Fruit fly (Drosophila melanogaster) whole organism, embryonic: Measurements from ENCODE around the gene CG1801.
A peak's percentile ranks its signal among the peaks of the same experiment; 100 is the strongest.

ENCODE experiments used
- Abd-B ChIP-seq: fragments of 200-800 bp; sonication (Bioruptor generic); optimal IDR thresholded peaks from 2 replicates; lab custom pipeline; 2018; ENCODE audit warnings: missing biosample characterization, mild to moderate bottlenecking, missing genetic modification characterization, moderate library complexity
- Bteb2 ChIP-seq: fragments of 200-800 bp; sonication (Bioruptor generic); optimal IDR thresholded peaks from 2 replicates; lab custom pipeline; 2016; ENCODE audit warnings: missing biosample characterization, missing genetic modification characterization
- C15 ChIP-seq: fragments of 200-800 bp; sonication (Bioruptor generic); IDR thresholded peaks from 3 replicates; pipeline ENCODE4 v1.3.6; 2022; ENCODE audit warnings: missing biosample characterization, missing genetic modification characterization
- CG10147 ChIP-seq: fragments of 200-800 bp; sonication (Bioruptor generic); optimal IDR thresholded peaks from 2 replicates; lab custom pipeline; 2019; ENCODE audit warnings: missing biosample characterization, mild to moderate bottlenecking, missing genetic modification characterization, moderate library complexity
- CG10209 ChIP-seq: fragments of 200-800 bp; sonication (Bioruptor generic); optimal IDR thresholded peaks from 3 replicates; lab custom pipeline; 2017; ENCODE audit warnings: missing biosample characterization, mild to moderate bottlenecking, missing genetic modification characterization, missing genetic modification reagents
- CG12071 ChIP-seq: fragments of 200-800 bp; sonication (Bioruptor generic); optimal IDR thresholded peaks from 3 replicates; lab custom pipeline; 2018; ENCODE audit warnings: missing biosample characterization, mild to moderate bottlenecking, missing genetic modification characterization
- CG12104 ChIP-seq: fragments of 200-800 bp; sonication (Bioruptor generic); optimal IDR thresholded peaks from 3 replicates; lab custom pipeline; 2016; ENCODE audit warnings: missing biosample characterization, missing genetic modification characterization
- CG12659 ChIP-seq: fragments of 200-800 bp; sonication (Bioruptor generic); optimal IDR thresholded peaks from 3 replicates; lab custom pipeline; 2017; ENCODE audit warnings: mild to moderate bottlenecking, missing biosample characterization, missing genetic modification reagents, missing genetic modification characterization
- CG12769 ChIP-seq: fragments of 200-800 bp; sonication (Bioruptor generic); optimal IDR thresholded peaks from 2 replicates; lab custom pipeline; 2019; ENCODE audit warnings: missing biosample characterization, mild to moderate bottlenecking, missing genetic modification characterization, moderate library complexity
- CG18619 ChIP-seq: fragments of 200-800 bp; sonication (Bioruptor generic); optimal IDR thresholded peaks from 3 replicates; lab custom pipeline; 2017; ENCODE audit warnings: missing biosample characterization, mild to moderate bottlenecking, missing genetic modification characterization
- CG18764 ChIP-seq: fragments of 200-800 bp; sonication (Bioruptor generic); optimal IDR thresholded peaks from 3 replicates; lab custom pipeline; 2016; ENCODE audit warnings: missing biosample characterization, missing genetic modification characterization
- CG4424 ChIP-seq: fragments of 200-800 bp; sonication (Bioruptor generic); optimal IDR thresholded peaks from 3 replicates; lab custom pipeline; 2016; ENCODE audit warnings: missing biosample characterization, missing genetic modification characterization
- CG6683 ChIP-seq: fragments of 200-800 bp; sonication (Bioruptor generic); optimal IDR thresholded peaks from 2 replicates; lab custom pipeline; 2017; ENCODE audit warnings: missing biosample characterization, mild to moderate bottlenecking, missing genetic modification characterization, missing genetic modification reagents
- Dip2 ChIP-seq: fragments of 200-800 bp; sonication (Bioruptor generic); IDR thresholded peaks from 2 replicates; pipeline ENCODE4 v1.3.6; 2022; ENCODE audit warnings: missing biosample characterization, missing genetic modification characterization
- Doc3 ChIP-seq: fragments of 200-800 bp; sonication (Bioruptor generic); IDR thresholded peaks from 3 replicates; pipeline ENCODE4 v1.3.6; 2022; ENCODE audit warnings: missing biosample characterization, missing genetic modification characterization; ENCODE audit not compliant: partially characterized antibody
- E2f2 ChIP-seq: fragments of 200-800 bp; sonication (Bioruptor generic); IDR thresholded peaks from 2 replicates; pipeline ENCODE4 v1.3.6; 2022; ENCODE audit warnings: missing biosample characterization, missing genetic modification characterization
- Eip74EF ChIP-seq, 2 experiments: fragments of 200-800 bp in 1 of 2; fragments of >200 bp in 1 of 2; sonication (Bioruptor generic) in 1 of 2; optimal IDR thresholded peaks; 2 replicates each; lab custom pipeline; 2017 to 2019; ENCODE audit warnings: missing biosample characterization in 2 of 2, missing genetic modification characterization in 2 of 2, mild to moderate bottlenecking in 1 of 2, moderate library complexity in 1 of 2
- HLH4C ChIP-seq: fragments of 200-800 bp; sonication (Bioruptor generic); IDR thresholded peaks from 3 replicates; pipeline ENCODE4 v1.3.6; 2022; ENCODE audit warnings: missing biosample characterization, missing genetic modification characterization; ENCODE audit not compliant: partially characterized antibody
- HmgZ ChIP-seq: fragments of 200-800 bp; sonication (Bioruptor generic); optimal IDR thresholded peaks from 2 replicates; lab custom pipeline; 2018; ENCODE audit warnings: missing biosample characterization, mild to moderate bottlenecking, missing genetic modification characterization
- Hr78 ChIP-seq, 2 experiments: fragments of 200-800 bp in 1 of 2; fragments of >200 bp in 1 of 2; sonication (Bioruptor generic) in 1 of 2; optimal IDR thresholded peaks; 2 replicates each; lab custom pipeline; 2017 to 2019; ENCODE audit warnings: missing biosample characterization in 2 of 2, missing genetic modification characterization in 2 of 2, mild to moderate bottlenecking in 1 of 2, moderate library complexity in 1 of 2
- Lpt ChIP-seq: fragments of >200 bp; optimal IDR thresholded peaks from 2 replicates; lab custom pipeline; 2018; ENCODE audit warnings: missing biosample characterization, missing genetic modification characterization
- MBD-R2 ChIP-seq: fragments of 200-800 bp; sonication (Bioruptor generic); IDR thresholded peaks from 2 replicates; pipeline ENCODE4 v1.3.6; 2022; ENCODE audit warnings: missing biosample characterization, missing genetic modification characterization
- Nf-YB ChIP-seq: fragments of 200-800 bp; sonication (Bioruptor generic); optimal IDR thresholded peaks from 3 replicates; lab custom pipeline; 2019; ENCODE audit warnings: missing biosample characterization, mild to moderate bottlenecking, missing genetic modification characterization, moderate library complexity
- Optix ChIP-seq: fragments of 200-800 bp; sonication (Bioruptor generic); IDR thresholded peaks from 3 replicates; pipeline ENCODE4 v1.3.6; 2022; ENCODE audit warnings: missing biosample characterization, missing genetic modification characterization
- Poxn ChIP-seq: fragments of 200-800 bp; sonication (Bioruptor generic); IDR thresholded peaks from 2 replicates; pipeline ENCODE4 v1.3.6; 2022; ENCODE audit warnings: missing biosample characterization, missing genetic modification characterization
- Stat92E ChIP-seq, 3 experiments: fragments of >200 bp in 2 of 3; fragments of 200-800 bp in 1 of 3; sonication (Bioruptor generic) in 1 of 3; optimal IDR thresholded peaks; 2 replicates each; lab custom pipeline; 2017 to 2019; ENCODE audit warnings: missing biosample characterization in 3 of 3, missing genetic modification characterization in 3 of 3, mild to moderate bottlenecking in 1 of 3, moderate library complexity in 1 of 3
- Vsx1 ChIP-seq: fragments of 200-800 bp; sonication (Bioruptor generic); optimal IDR thresholded peaks from 2 replicates; lab custom pipeline; 2017; ENCODE audit warnings: missing biosample characterization, mild to moderate bottlenecking, missing genetic modification characterization, missing genetic modification reagents
- al ChIP-seq: fragments of 200-800 bp; sonication (Bioruptor generic); IDR thresholded peaks from 2 replicates; pipeline ENCODE4 v1.3.6; 2022; ENCODE audit warnings: missing biosample characterization, missing genetic modification characterization
- aop ChIP-seq: fragments of 200-800 bp; sonication (Bioruptor generic); IDR thresholded peaks from 2 replicates; pipeline ENCODE4 v1.3.6; 2022; ENCODE audit warnings: missing biosample characterization, missing genetic modification characterization
- ara ChIP-seq: fragments of 200-800 bp; sonication (Bioruptor generic); IDR thresholded peaks from 2 replicates; pipeline ENCODE4 v1.3.6; 2022; ENCODE audit warnings: missing biosample characterization, missing genetic modification characterization
- ato ChIP-seq: fragments of 200-800 bp; sonication (Bioruptor generic); IDR thresholded peaks from 2 replicates; pipeline ENCODE4 v1.3.6; 2022; ENCODE audit warnings: missing biosample characterization, missing genetic modification characterization; ENCODE audit not compliant: partially characterized antibody
- bowl ChIP-seq: fragments of 200-800 bp; sonication (Bioruptor generic); IDR thresholded peaks from 2 replicates; pipeline ENCODE4 v1.3.6; 2022; ENCODE audit warnings: missing biosample characterization, missing genetic modification characterization
- cas ChIP-seq: fragments of 200-800 bp; sonication (Bioruptor generic); IDR thresholded peaks from 2 replicates; pipeline ENCODE4 v1.3.6; 2022; ENCODE audit warnings: missing biosample characterization, missing genetic modification characterization
- chn ChIP-seq: fragments of 200-800 bp; sonication (Bioruptor generic); optimal IDR thresholded peaks from 2 replicates; lab custom pipeline; 2016; ENCODE audit warnings: missing biosample characterization, missing genetic modification characterization
- crol ChIP-seq: fragments of 200-800 bp; sonication (Bioruptor generic); IDR thresholded peaks from 2 replicates; pipeline ENCODE4 v1.3.6; 2022; ENCODE audit warnings: missing biosample characterization, missing genetic modification characterization
- da ChIP-seq: fragments of 200-800 bp; sonication (Bioruptor generic); optimal IDR thresholded peaks from 2 replicates; lab custom pipeline; 2016; ENCODE audit warnings: missing biosample characterization, missing genetic modification characterization
- dati ChIP-seq: fragments of 200-800 bp; sonication (Bioruptor generic); IDR thresholded peaks from 2 replicates; pipeline ENCODE4 v1.3.6; 2022; ENCODE audit warnings: missing biosample characterization, missing genetic modification characterization
- emc ChIP-seq: fragments of 200-800 bp; sonication (Bioruptor generic); optimal IDR thresholded peaks from 2 replicates; lab custom pipeline; 2016; ENCODE audit warnings: missing biosample characterization, missing genetic modification characterization
- gcm ChIP-seq: fragments of 200-800 bp; sonication (Bioruptor generic); optimal IDR thresholded peaks from 2 replicates; lab custom pipeline; 2019; ENCODE audit warnings: missing biosample characterization, mild to moderate bottlenecking, missing genetic modification characterization, moderate library complexity
- mam ChIP-seq: fragments of 200-800 bp; sonication (Bioruptor generic); optimal IDR thresholded peaks from 3 replicates; lab custom pipeline; 2016; ENCODE audit warnings: missing biosample characterization, missing genetic modification characterization
- nmo ChIP-seq: fragments of 200-800 bp; sonication (Bioruptor generic); optimal IDR thresholded peaks from 2 replicates; lab custom pipeline; 2018; ENCODE audit warnings: missing biosample characterization, mild to moderate bottlenecking, missing genetic modification characterization, moderate library complexity
- phol ChIP-seq: fragments of 200-800 bp; sonication (Bioruptor generic); optimal IDR thresholded peaks from 3 replicates; lab custom pipeline; 2018; ENCODE audit warnings: missing biosample characterization, mild to moderate bottlenecking, missing genetic modification characterization, moderate library complexity
- sc ChIP-seq, 3 experiments: fragments of >200 bp in 2 of 3; fragments of 200-800 bp in 1 of 3; sonication (Bioruptor generic) in 1 of 3; optimal IDR thresholded peaks; 2 replicates in 2 of 3; 3 replicates in 1 of 3; lab custom pipeline; 2017; ENCODE audit warnings: mild to moderate bottlenecking in 1 of 3, missing biosample characterization in 1 of 3, missing genetic modification characterization in 1 of 3, missing genetic modification reagents in 1 of 3
- seq ChIP-seq: fragments of 200-800 bp; sonication (Bioruptor generic); IDR thresholded peaks from 2 replicates; pipeline ENCODE4 v1.3.6; 2022; ENCODE audit warnings: missing biosample characterization, missing genetic modification characterization
- sisA ChIP-seq: fragments of 200-800 bp; sonication (Bioruptor generic); IDR thresholded peaks from 2 replicates; pipeline ENCODE4 v1.3.6; 2022; ENCODE audit warnings: missing biosample characterization, missing genetic modification characterization
- vvl ChIP-seq: fragments of 200-800 bp; sonication (Bioruptor generic); IDR thresholded peaks from 2 replicates; pipeline ENCODE4 v1.3.6; 2022; ENCODE audit warnings: missing biosample characterization, missing genetic modification characterization
- z ChIP-seq: fragments of 200-800 bp; sonication (Bioruptor generic); IDR thresholded peaks from 3 replicates; pipeline ENCODE4 v1.3.6; 2022; ENCODE audit warnings: missing biosample characterization, missing genetic modification characterization
- zf30C ChIP-seq: fragments of 200-800 bp; sonication (Bioruptor generic); optimal IDR thresholded peaks from 3 replicates; lab custom pipeline; 2018; ENCODE audit warnings: missing biosample characterization, mild to moderate bottlenecking, missing genetic modification characterization
- zfh1 ChIP-seq: fragments of 200-800 bp; sonication (Bioruptor generic); IDR thresholded peaks from 3 replicates; pipeline ENCODE4 v1.3.6; 2022; ENCODE audit warnings: missing biosample characterization, missing genetic modification characterization

Gene CG1801

dm6 chrX:21322289-21322981, 5.1 kb upstream of the CG1801 start (continued):
- TF ChIP-seq sisA (peak; percentile 42; the same call in 1 of the 2 replicates), ara (GFP tag; lab: Robert Waterston, UW) (no peak), Dip2 (GFP tag; lab: Robert Waterston, UW) (no peak), CG12769 (tag; lab: Kevin White, UChicago) (no peak), al (GFP tag; lab: Robert Waterston, UW) (peak; percentile 7; the same call in 1 of the 2 replicates), C15 (GFP tag; lab: Robert Waterston, UW) (no peak), bowl (GFP tag; lab: Robert Waterston, UW) (no peak), phol (tag; lab: Kevin White, UChicago) (peak; percentile 69), cas (GFP tag; lab: Robert Waterston, UW) (no peak), sc (optimal IDR thresholded peaks at IDR 0.05; lab: Kevin White, UChicago) (no peak), sc (GFP tag; optimal IDR thresholded peaks at IDR 0.05; lab: Kevin White, UChicago) (peak; percentile 6), crol (peak; percentile 43), CG12071 (GFP tag; lab: Kevin White, UChicago) (no peak), zf30C (GFP tag; lab: Kevin White, UChicago) (no peak), Vsx1 (GFP tag; lab: Kevin White, UChicago) (no peak), aop (no peak), CG6683 (peak; percentile 66), CG10209 (GFP tag; lab: Kevin White, UChicago) (peak; percentile 64), chn (GFP tag; lab: Kevin White, UChicago) (no peak), Eip74EF (GFP tag; optimal IDR thresholded peaks at IDR 0.05; lab: Kevin White, UChicago) (no peak), gcm (GFP tag; lab: Kevin White, UChicago) (no peak), CG10147 (peak; percentile 54), z (GFP tag; lab: Robert Waterston, UW) (no peak), Poxn (GFP tag; lab: Robert Waterston, UW) (no peak), Nf-YB (no peak), HmgZ (tag; lab: Kevin White, UChicago) (peak; percentile 3), E2f2 (GFP tag; lab: Robert Waterston, UW) (no peak), Optix (GFP tag; lab: Robert Waterston, UW) (no peak), CG12659 (GFP tag; lab: Kevin White, UChicago) (no peak), Doc3 (GFP tag; lab: Robert Waterston, UW) (no peak), seq (GFP tag; lab: Robert Waterston, UW) (no peak), HLH4C (GFP tag; lab: Robert Waterston, UW) (no peak), CG18764 (no peak), Abd-B (no peak), dati (GFP tag; lab: Robert Waterston, UW) (no peak), da (GFP tag; lab: Kevin White, UChicago) (no peak), emc (GFP tag; lab: Kevin White, UChicago) (no peak), CG12104 (GFP tag; lab: Kevin White, UChicago) (peak; percentile 73), CG18619 (GFP tag; lab: Kevin White, UChicago) (no peak), Stat92E (GFP tag; optimal IDR thresholded peaks at IDR 0.05; lab: Kevin White, UChicago) (no peak), CG4424 (peak; percentile 51), nmo (no peak), MBD-R2 (GFP tag; lab: Robert Waterston, UW) (no peak; the same call in 1 of the 2 replicates), vvl (GFP tag; lab: Robert Waterston, UW) (peak; percentile 46), zfh1 (GFP tag; lab: Robert Waterston, UW) (no peak), Bteb2 (GFP tag; lab: Kevin White, UChicago) (no peak), Lpt (GFP tag; lab: Kevin White, UChicago) (no peak), ato (GFP tag; lab: Robert Waterston, UW) (no peak), mam (no peak), Hr78 (GFP tag; optimal IDR thresholded peaks at IDR 0.05; lab: Kevin White, UChicago) (peak in 1 of 2 experiments; percentile 88)
